Worm (Caenorhabditis elegans) whole organism, mixed stage, embryonic: ENCODE results near the gene ges-1.

Experiments used
- M03D4.4 ChIP-seq: sonication (generic microtip); optimal IDR thresholded peaks from 2 replicates; lab custom pipeline; 2017; ENCODE audit warnings: mild to moderate bottlenecking, missing genetic modification characterization, missing compliant biosample characterization
- ces-1 ChIP-seq: fragments of 150-350 bp; optimal IDR thresholded peaks from 2 replicates; lab custom pipeline; 2014; ENCODE audit warnings: missing biosample characterization, missing genetic modification reagents, missing genetic modification characterization
- nhr-2 ChIP-seq: fragments of 150-350 bp; optimal IDR thresholded peaks from 2 replicates; lab custom pipeline; 2014; ENCODE audit warnings: missing biosample characterization, missing genetic modification characterization

DNA sequence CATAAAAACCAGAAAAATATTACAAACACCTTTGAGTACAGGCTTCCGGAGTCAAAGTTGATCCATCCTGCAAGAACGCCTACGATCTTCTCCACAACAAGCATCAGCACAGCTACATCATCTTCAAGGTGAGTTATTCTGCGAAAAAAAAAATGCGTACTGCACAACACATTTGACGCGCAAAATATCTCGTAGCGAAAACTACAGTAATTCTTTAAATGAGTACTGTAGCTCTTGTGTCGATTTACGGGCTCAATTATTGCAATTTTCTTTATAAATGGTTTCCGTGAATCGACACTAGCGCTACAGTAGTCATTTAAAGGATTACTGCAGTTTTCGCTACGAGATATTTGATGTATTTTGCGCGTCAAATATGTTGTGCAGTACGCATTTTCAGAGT, 44.9 kb upstream of the ges-1 start:
- TF ChIP-seq nhr-2 (tag; lab: Kevin White, UChicago) (no peak), M03D4.4 (tag; lab: Kevin White, UChicago) (no peak), ces-1 (GFP tag; lab: Kevin White, UChicago) (no peak)
